Fruit fly (Drosophila melanogaster) whole organism, wandering third instar larva: ENCODE measurements around the gene CG7886.

Experiments used
- Abd-B ChIP-seq: fragments of >200 bp; optimal IDR thresholded peaks from 2 replicates; lab custom pipeline; 2017; ENCODE audit warnings: missing biosample characterization, missing genetic modification characterization
- CG32264 ChIP-seq: fragments of 200-800 bp; sonication (Bioruptor generic); optimal IDR thresholded peaks from 2 replicates; lab custom pipeline; 2016; ENCODE audit warnings: missing biosample characterization, missing genetic modification characterization
- CG9705 ChIP-seq: fragments of 200-800 bp; sonication (Bioruptor generic); optimal IDR thresholded peaks from 2 replicates; lab custom pipeline; 2018; ENCODE audit warnings: missing biosample characterization, mild to moderate bottlenecking, missing genetic modification characterization
- CrebA ChIP-seq: fragments of 200-800 bp; sonication (Bioruptor generic); optimal IDR thresholded peaks from 2 replicates; lab custom pipeline; 2016; ENCODE audit warnings: missing biosample characterization, mild to moderate bottlenecking, missing genetic modification characterization, borderline replicate concordance
- Dfd ChIP-seq: fragments of >200 bp; optimal IDR thresholded peaks from 2 replicates; lab custom pipeline; 2017; ENCODE audit warnings: missing biosample characterization, missing genetic modification characterization
- Dif ChIP-seq: fragments of 200-275, 200-300 bp; sonication (Bioruptor generic); optimal IDR thresholded peaks from 2 replicates; lab custom pipeline; 2018; ENCODE audit warnings: missing biosample characterization, missing genetic modification characterization; ENCODE audit not compliant: partially characterized antibody
- GATAd ChIP-seq: sonication (Bioruptor generic); optimal IDR thresholded peaks from 2 replicates; lab custom pipeline; 2016; ENCODE audit warnings: missing biosample characterization, missing genetic modification characterization
- HLH106 ChIP-seq: fragments of 200-800 bp; optimal IDR thresholded peaks from 3 replicates; lab custom pipeline; 2019; ENCODE audit warnings: missing biosample characterization, mild to moderate bottlenecking, missing genetic modification characterization, moderate library complexity
- Hnf4 ChIP-seq: fragments of 200-800 bp; sonication (Bioruptor generic); optimal IDR thresholded peaks from 2 replicates; lab custom pipeline; 2016; ENCODE audit warnings: missing biosample characterization, mild to moderate bottlenecking, missing genetic modification characterization
- Hr78 ChIP-seq: fragments of >200 bp; optimal IDR thresholded peaks from 2 replicates; lab custom pipeline; 2017; ENCODE audit warnings: missing biosample characterization, missing genetic modification characterization
- Hr83 ChIP-seq: fragments of 200-300 bp; sonication (Bioruptor generic); optimal IDR thresholded peaks from 2 replicates; lab custom pipeline; 2016; ENCODE audit warnings: missing biosample characterization, mild to moderate bottlenecking, missing genetic modification characterization, moderate library complexity; ENCODE audit not compliant: poor library complexity, severe bottlenecking
- Jra ChIP-seq: sonication (Bioruptor generic); optimal IDR thresholded peaks from 2 replicates; lab custom pipeline; 2016; ENCODE audit warnings: missing biosample characterization, missing genetic modification characterization
- Mio ChIP-seq: sonication (Bioruptor generic); optimal IDR thresholded peaks from 2 replicates; lab custom pipeline; 2016; ENCODE audit warnings: missing biosample characterization, missing genetic modification characterization
- Myc ChIP-seq: fragments of >200 bp; optimal IDR thresholded peaks from 2 replicates; lab custom pipeline; 2017
- N ChIP-seq: fragments of >200 bp; optimal IDR thresholded peaks from 2 replicates; lab custom pipeline; 2018; ENCODE audit warnings: missing biosample characterization, missing external identifiers, missing genetic modification characterization
- OdsH ChIP-seq: fragments of 200-800 bp; sonication (Bioruptor generic); optimal IDR thresholded peaks from 2 replicates; lab custom pipeline; 2016; ENCODE audit warnings: missing biosample characterization, mild to moderate bottlenecking, missing genetic modification characterization
- Rel ChIP-seq, 2 experiments: fragments of 200-800 bp; sonication (Bioruptor generic) in 1 of 2; optimal IDR thresholded peaks; 2 replicates in 1 of 2; 3 replicates in 1 of 2; lab custom pipeline; 2016 to 2019; ENCODE audit warnings: mild to moderate bottlenecking in 2 of 2, missing biosample characterization in 2 of 2, missing genetic modification characterization in 2 of 2, moderate library complexity in 1 of 2
- Sp1 ChIP-seq: fragments of 200-800 bp; sonication (Bioruptor generic); optimal IDR thresholded peaks from 3 replicates; lab custom pipeline; 2019; ENCODE audit warnings: missing biosample characterization, mild to moderate bottlenecking, missing genetic modification characterization, moderate library complexity
- Vsx2 ChIP-seq: fragments of 200-300, 225-300 bp; sonication (Bioruptor generic); optimal IDR thresholded peaks from 2 replicates; lab custom pipeline; 2018; ENCODE audit warnings: missing biosample characterization, missing genetic modification characterization; ENCODE audit not compliant: partially characterized antibody
- br ChIP-seq: fragments of 200-800 bp; sonication (Bioruptor generic); optimal IDR thresholded peaks from 2 replicates; lab custom pipeline; 2016; ENCODE audit warnings: missing biosample characterization, missing genetic modification characterization
- brk ChIP-seq: fragments of 200-800 bp; sonication (Bioruptor generic); optimal IDR thresholded peaks from 2 replicates; lab custom pipeline; 2016; ENCODE audit warnings: missing biosample characterization, mild to moderate bottlenecking, missing genetic modification characterization
- dl ChIP-seq, 2 experiments: fragments of 175-275, 200-275 bp in 1 of 2; fragments of 200-275 bp in 1 of 2; sonication (Bioruptor generic); optimal IDR thresholded peaks; lab custom pipeline; 2018; ENCODE audit warnings: mild to moderate bottlenecking in 2 of 2, missing biosample characterization in 2 of 2, missing genetic modification characterization in 2 of 2, moderate library complexity in 2 of 2; ENCODE audit not compliant: partially characterized antibody in 2 of 2, insufficient read depth in 1 of 2
- dmrt93B ChIP-seq: fragments of 200-800 bp; sonication (Bioruptor generic); optimal IDR thresholded peaks from 2 replicates; lab custom pipeline; 2018; ENCODE audit warnings: missing biosample characterization, mild to moderate bottlenecking, missing genetic modification characterization
- dsf ChIP-seq: sonication (Bioruptor generic); optimal IDR thresholded peaks from 2 replicates; lab custom pipeline; 2016; ENCODE audit warnings: missing biosample characterization, missing genetic modification characterization, borderline replicate concordance
- ey ChIP-seq: fragments of 200-800 bp; sonication (Bioruptor generic); optimal IDR thresholded peaks from 2 replicates; lab custom pipeline; 2016; ENCODE audit warnings: missing biosample characterization, missing genetic modification characterization
- foxo ChIP-seq, 2 experiments: fragments of 200-800 bp; sonication (Bioruptor generic); optimal IDR thresholded peaks; 2 replicates in 1 of 2; 3 replicates in 1 of 2; lab custom pipeline; 2016 to 2017; ENCODE audit warnings: missing biosample characterization in 2 of 2, missing genetic modification characterization in 2 of 2
- fru ChIP-seq: fragments of 200-800 bp; sonication (Bioruptor generic); optimal IDR thresholded peaks from 3 replicates; lab custom pipeline; 2016; ENCODE audit warnings: missing biosample characterization, mild to moderate bottlenecking, missing genetic modification characterization
- h ChIP-seq: fragments of 200-800 bp; sonication (Bioruptor generic); optimal IDR thresholded peaks from 3 replicates; lab custom pipeline; 2016; ENCODE audit warnings: missing biosample characterization, mild to moderate bottlenecking, missing genetic modification characterization
- jim ChIP-seq: fragments of 175-275, 200-325 bp; sonication (Bioruptor generic); optimal IDR thresholded peaks from 2 replicates; lab custom pipeline; 2016; ENCODE audit warnings: missing biosample characterization, mild to moderate bottlenecking, missing genetic modification characterization
- lola ChIP-seq: fragments of >200 bp; optimal IDR thresholded peaks from 2 replicates; lab custom pipeline; 2017; ENCODE audit warnings: missing biosample characterization, missing genetic modification characterization
- pan ChIP-seq: fragments of >200 bp; optimal IDR thresholded peaks from 2 replicates; lab custom pipeline; 2017
- psq ChIP-seq: fragments of 200-800 bp; sonication (Bioruptor generic); optimal IDR thresholded peaks from 3 replicates; lab custom pipeline; 2017; ENCODE audit warnings: missing biosample characterization, mild to moderate bottlenecking, missing genetic modification characterization, moderate library complexity
- rgr ChIP-seq: fragments of 200-800 bp; sonication (Bioruptor generic); optimal IDR thresholded peaks from 3 replicates; lab custom pipeline; 2016; ENCODE audit warnings: missing biosample characterization, mild to moderate bottlenecking, missing genetic modification characterization
- sage ChIP-seq: fragments of 200-800 bp; sonication (Bioruptor generic); optimal IDR thresholded peaks from 2 replicates; lab custom pipeline; 2016; ENCODE audit warnings: missing biosample characterization, mild to moderate bottlenecking, missing genetic modification characterization
- sv ChIP-seq: fragments of 200-800 bp; sonication (Bioruptor generic); optimal IDR thresholded peaks from 3 replicates; lab custom pipeline; 2016; ENCODE audit warnings: missing biosample characterization, missing genetic modification characterization
- tai ChIP-seq: sonication (Bioruptor generic); optimal IDR thresholded peaks from 2 replicates; lab custom pipeline; 2016; ENCODE audit warnings: missing biosample characterization, missing genetic modification characterization
- usp ChIP-seq: fragments of >200 bp; optimal IDR thresholded peaks from 2 replicates; lab custom pipeline; 2017; ENCODE audit warnings: missing biosample characterization, missing genetic modification characterization
- woc ChIP-seq: sonication (Bioruptor generic); optimal IDR thresholded peaks from 2 replicates; lab custom pipeline; 2016; ENCODE audit warnings: missing biosample characterization, mild to moderate bottlenecking, missing genetic modification characterization

The CG7886 gene

DNA sequence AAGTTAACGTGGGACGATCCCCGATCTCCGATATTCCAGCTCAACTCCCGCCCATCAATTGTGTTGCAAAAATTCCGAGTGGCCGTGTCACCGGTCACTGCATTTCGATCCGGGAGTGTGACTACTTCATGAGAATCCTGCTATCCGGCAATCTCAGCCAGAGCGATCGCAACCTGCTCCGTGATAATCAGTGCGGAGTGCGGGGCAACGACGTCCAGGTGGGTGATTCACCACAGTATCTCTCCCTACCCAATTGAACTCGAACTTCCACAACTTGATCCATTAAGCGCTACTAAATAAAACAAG lies 15.2 kb upstream of the CG7886 start:
- no peak for TF ChIP-seq sv (GFP tag; lab: Kevin White, UChicago)
- TF ChIP-seq Rel (GFP tag; optimal IDR thresholded peaks at IDR 0.05; lab: Kevin White, UChicago): no peak
- peak; percentile 79 for TF ChIP-seq Rel (tag; optimal IDR thresholded peaks at IDR 0.05; lab: Kevin White, UChicago)
- no peak for TF ChIP-seq woc
- no peak for TF ChIP-seq tai (GFP tag; lab: Kevin White, UChicago)
- TF ChIP-seq, all 38 proteins: peak for 1

DNA sequence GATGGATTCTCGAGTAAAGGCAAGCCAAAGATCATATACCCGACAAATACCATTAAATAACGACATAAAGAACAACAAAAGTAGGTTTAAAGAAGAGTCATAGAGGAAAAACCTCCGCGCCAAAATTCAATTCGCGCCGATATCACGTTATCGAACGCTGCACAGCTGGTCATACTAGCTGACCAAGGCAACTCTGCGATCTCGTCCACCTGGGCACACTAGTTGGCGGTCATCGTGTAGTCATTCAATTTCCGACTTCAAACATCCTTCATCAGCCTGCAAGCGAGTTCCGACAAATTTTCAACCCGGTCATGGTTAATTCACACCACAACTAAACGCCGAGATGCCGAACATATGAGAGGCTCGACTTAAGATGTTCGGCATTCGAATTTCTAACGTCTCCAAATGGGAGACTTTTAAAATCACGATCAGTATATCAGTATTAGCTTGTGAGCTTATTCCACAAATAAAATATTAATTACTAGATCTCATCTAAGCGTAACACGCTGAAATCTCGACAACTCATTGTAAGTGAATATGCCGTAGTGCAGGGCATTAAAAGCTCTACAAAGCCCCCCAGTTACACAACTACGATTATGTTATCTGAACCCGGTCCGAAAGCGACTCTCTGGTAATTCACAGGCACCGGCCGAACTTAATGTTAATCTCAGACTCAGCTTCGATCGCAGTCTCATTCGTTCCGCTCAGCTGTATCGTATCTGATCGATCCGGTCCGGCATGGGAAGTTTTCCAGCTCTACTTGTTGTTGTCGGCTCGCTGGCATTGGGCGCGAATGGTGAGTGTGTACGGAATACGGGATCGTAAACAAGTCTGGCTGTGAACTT lies 14.6 kb upstream of the CG7886 start, which contains the start of gene CG3505:
TSS of gene CG3505 (plus strand) at position 688 of the 845 bp plus-strand sequence.
- TF ChIP-seq Hnf4 (GFP tag; lab: Kevin White, UChicago): no peak
- TF ChIP-seq fru (GFP tag; lab: Kevin White, UChicago): peak; percentile 47
- TF ChIP-seq Rel (GFP tag; optimal IDR thresholded peaks at IDR 0.05; lab: Kevin White, UChicago): no peak
- TF ChIP-seq Rel (tag; optimal IDR thresholded peaks at IDR 0.05; lab: Kevin White, UChicago): peak; percentile 83
- TF ChIP-seq CrebA (GFP tag; lab: Kevin White, UChicago): no peak
- no peak for TF ChIP-seq usp (GFP tag; lab: Kevin White, UChicago)
- TF ChIP-seq foxo (GFP tag; optimal IDR thresholded peaks at IDR 0.05; lab: Kevin White, UChicago): no peak
- no peak for TF ChIP-seq tai (GFP tag; lab: Kevin White, UChicago)
- no peak for TF ChIP-seq Sp1
- TF ChIP-seq OdsH (GFP tag; lab: Kevin White, UChicago): no peak
- TF ChIP-seq CG32264 (GFP tag; lab: Kevin White, UChicago): no peak
- TF ChIP-seq rgr (GFP tag; lab: Kevin White, UChicago): no peak
- peak in 1 of 2 experiments; percentile 5 for TF ChIP-seq dl (GFP tag; optimal IDR thresholded peaks at IDR 0.05; lab: Kevin White, UChicago; ENCODE audit: insufficient read depth in 1 of 2, partially characterized antibody in 2 of 2)
- no peak for TF ChIP-seq jim (GFP tag; lab: Kevin White, UChicago)
- no peak for TF ChIP-seq CG9705 (GFP tag; lab: Kevin White, UChicago)
- no peak for TF ChIP-seq Myc (lab: Kevin White, UChicago)
- no peak for TF ChIP-seq woc
- no peak for TF ChIP-seq Vsx2
- no peak for TF ChIP-seq Abd-B
- TF ChIP-seq Jra: no peak
- TF ChIP-seq brk (GFP tag; lab: Kevin White, UChicago): no peak
- TF ChIP-seq psq (GFP tag; lab: Kevin White, UChicago): no peak
- TF ChIP-seq Hr78 (GFP tag; lab: Kevin White, UChicago): no peak
- TF ChIP-seq GATAd (GFP tag; lab: Kevin White, UChicago): no peak
- no peak for TF ChIP-seq lola (GFP tag; lab: Kevin White, UChicago)
- no peak for TF ChIP-seq Dfd (GFP tag; lab: Kevin White, UChicago)
- TF ChIP-seq h (GFP tag; lab: Kevin White, UChicago): peak; percentile 3
- TF ChIP-seq HLH106: no peak
- no peak for TF ChIP-seq dsf
- peak; percentile 1 for TF ChIP-seq Hr83 (GFP tag; lab: Kevin White, UChicago)
- no peak for TF ChIP-seq dmrt93B (GFP tag; lab: Kevin White, UChicago)
- TF ChIP-seq br (GFP tag; lab: Kevin White, UChicago): no peak
- TF ChIP-seq N (GFP tag; lab: Kevin White, UChicago): no peak
- TF ChIP-seq pan: no peak
- TF ChIP-seq ey: no peak
- TF ChIP-seq Dif (GFP tag; lab: Kevin White, UChicago): peak; percentile 46
- TF ChIP-seq Mio (GFP tag; lab: Kevin White, UChicago): no peak
- TF ChIP-seq sv (GFP tag; lab: Kevin White, UChicago): peak; percentile 10
- no peak for TF ChIP-seq sage (GFP tag; lab: Kevin White, UChicago)
